Worm (Caenorhabditis elegans) whole organism, midembryonic: Measurements from ENCODE around the gene prx-6.

Experiments
- T22C8.4 ChIP-seq: fragments of 200-800 bp; sonication (Bioruptor generic); IDR thresholded peaks from 2 replicates; pipeline ENCODE4 v1.3.6; 2022; ENCODE audit warnings: missing genetic modification characterization, missing compliant biosample characterization
- flt-1 ChIP-seq: fragments of 200-800 bp; sonication (Bioruptor generic); IDR thresholded peaks from 2 replicates; pipeline ENCODE4 v1.3.6; 2022; ENCODE audit warnings: missing genetic modification characterization, missing compliant biosample characterization
- klf-2 ChIP-seq: fragments of 200-800 bp; sonication (Bioruptor generic); conservative IDR thresholded peaks from 2 replicates; pipeline ENCODE4 v1.3.6; 2022; ENCODE audit warnings: missing genetic modification reagents, missing genetic modification characterization, missing compliant biosample characterization
- ref-1 ChIP-seq: fragments of 200-800 bp; sonication (Bioruptor generic); conservative IDR thresholded peaks from 2 replicates; pipeline ENCODE4 v1.3.6; 2022; ENCODE audit warnings: missing genetic modification reagents, missing genetic modification characterization, missing compliant biosample characterization
- tab-1 ChIP-seq: fragments of 200-800 bp; sonication (Bioruptor generic); IDR thresholded peaks from 2 replicates; pipeline ENCODE4 v1.3.6; 2022; ENCODE audit warnings: missing genetic modification characterization, missing compliant biosample characterization
- ztf-23 ChIP-seq: fragments of 200-800 bp; sonication (Bioruptor generic); IDR thresholded peaks from 2 replicates; pipeline ENCODE4 v1.3.6; 2022; ENCODE audit warnings: missing genetic modification reagents, missing genetic modification characterization, missing compliant biosample characterization
- ztf-29 ChIP-seq: fragments of 200-800 bp; sonication (Bioruptor generic); IDR thresholded peaks from 2 replicates; pipeline ENCODE4 v1.3.6; 2022; ENCODE audit warnings: missing genetic modification reagents, missing genetic modification characterization, missing compliant biosample characterization

- TF ChIP-seq flt-1 (GFP tag; lab: Robert Waterston, UW), result no peak
- TF ChIP-seq ztf-23 (GFP tag; lab: Robert Waterston, UW), result no peak
- no peak for TF ChIP-seq ref-1 (GFP tag; lab: Robert Waterston, UW)
- TF ChIP-seq T22C8.4, result no peak
- TF ChIP-seq klf-2, result no peak
- TF ChIP-seq ztf-29 (GFP tag; lab: Robert Waterston, UW), result no peak
- TF ChIP-seq tab-1 (GFP tag; lab: Robert Waterston, UW), result no peak
Measured at ce11 chrV:4698675-4699074, 21.2 kb downstream of the prx-6 start.
